Worm (Caenorhabditis elegans): Measurements from ENCODE around the gene irld-22.

Gene irld-22

DNA sequence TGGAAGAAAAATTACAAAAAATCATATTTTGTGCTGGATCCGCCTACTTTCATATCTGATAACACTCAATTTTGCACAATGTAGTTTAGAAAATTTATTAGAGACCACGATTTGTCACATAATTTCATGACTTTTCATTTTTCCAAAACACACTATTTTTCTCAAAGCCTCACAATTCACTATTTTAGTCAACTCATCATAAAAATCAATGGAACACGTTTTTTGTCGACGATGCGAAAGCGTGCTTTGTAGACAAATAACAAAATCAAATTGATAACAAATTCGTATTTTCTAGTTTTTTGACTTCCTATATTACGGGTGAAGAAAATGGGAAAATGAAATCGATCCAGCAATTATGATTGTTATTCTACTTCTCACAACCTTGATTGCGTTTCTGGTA, 41.9 kb upstream of the irld-22 start, which contains the start of gene cyp-35B2:
cyp-35B2 (plus strand) TSS at position 301 of the 400 bp plus-strand sequence.
- TF ChIP-seq nhr-28 (tag; optimal IDR thresholded peaks at IDR 0.05), result no peak
- no peak for TF ChIP-seq sptf-1 (tag; optimal IDR thresholded peaks at IDR 0.05)
- no peak for TF ChIP-seq mls-2 (tag; optimal IDR thresholded peaks at IDR 0.05)
- TF ChIP-seq pha-4 (tag; optimal IDR thresholded peaks at IDR 0.05), result no peak
- no peak for TF ChIP-seq snpc-4 (tag; optimal IDR thresholded peaks at IDR 0.05)
- TF ChIP-seq ces-1 (GFP tag; optimal IDR thresholded peaks at IDR 0.05), result no peak
- TF ChIP-seq nhr-76 (tag; optimal IDR thresholded peaks at IDR 0.05), result no peak
- no peak for TF ChIP-seq ceh-83 (GFP tag; optimal IDR thresholded peaks at IDR 0.05)
- TF ChIP-seq lin-32 (GFP tag; optimal IDR thresholded peaks at IDR 0.05), result no peak
- TF ChIP-seq ztf-11 (tag; optimal IDR thresholded peaks at IDR 0.05), result no peak
- TF ChIP-seq unc-39 (tag; optimal IDR thresholded peaks at IDR 0.05), result no peak
- TF ChIP-seq ceh-43 (GFP tag; optimal IDR thresholded peaks at IDR 0.05), result no peak
- TF ChIP-seq unc-62 (GFP tag; optimal IDR thresholded peaks at IDR 0.05), result no peak
- TF ChIP-seq nhr-237 (tag; optimal IDR thresholded peaks at IDR 0.05), result no peak
- no peak for TF ChIP-seq drap-1 (GFP tag; optimal IDR thresholded peaks at IDR 0.05)
- TF ChIP-seq bed-3 (GFP tag; optimal IDR thresholded peaks at IDR 0.05), result no peak

DNA sequence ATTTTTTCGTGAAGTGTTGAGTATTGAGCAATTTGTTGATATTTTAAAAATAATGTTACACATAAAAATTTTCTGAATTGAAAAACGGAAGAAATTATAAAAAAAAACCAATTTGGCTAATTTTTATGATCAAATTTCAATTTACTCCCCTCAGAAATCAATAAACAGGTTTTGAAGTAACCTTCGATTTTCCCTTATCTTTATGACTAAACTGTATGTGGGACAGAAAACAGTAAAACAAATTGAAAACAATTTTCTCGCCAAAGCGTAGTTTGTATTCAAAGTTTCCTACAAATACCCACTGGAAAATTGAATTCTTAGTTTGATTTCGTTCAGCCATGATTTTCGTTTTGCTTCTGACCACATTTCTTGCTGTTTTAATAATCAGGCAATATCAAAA, 38.8 kb upstream of the irld-22 start, which contains the start of gene cyp-35B1:
cyp-35B1 (plus strand) TSS at position 244 of the 400 bp plus-strand sequence.
- TF ChIP-seq bed-3 (GFP tag; optimal IDR thresholded peaks at IDR 0.05), result no peak
- TF ChIP-seq ham-2 (GFP tag; optimal IDR thresholded peaks at IDR 0.05), result no peak
- TF ChIP-seq lin-13 (tag; optimal IDR thresholded peaks at IDR 0.05), result no peak
- no peak for TF ChIP-seq unc-39 (tag; optimal IDR thresholded peaks at IDR 0.05)
- TF ChIP-seq nhr-2 (tag; optimal IDR thresholded peaks at IDR 0.05), result no peak
- TF ChIP-seq cnd-1 (tag; optimal IDR thresholded peaks at IDR 0.05), result no peak
- no peak for TF ChIP-seq zip-8 (tag; optimal IDR thresholded peaks at IDR 0.05)
- no peak for TF ChIP-seq sem-2 (GFP tag; optimal IDR thresholded peaks at IDR 0.05)
- TF ChIP-seq elt-1 (tag; optimal IDR thresholded peaks at IDR 0.05; ENCODE audit: borderline replicate concordance, insufficient read depth), result no peak
- no peak for TF ChIP-seq unc-120 (tag; optimal IDR thresholded peaks at IDR 0.05; ENCODE audit: poor library complexity, severe bottlenecking)

ce11 chrV:3935892-3936478, 36.0 kb upstream of the irld-22 start, which contains the start of gene cyp-35A5:
Gene cyp-35A5, plus strand, starts transcription at chrV:3936326.
- TF ChIP-seq mls-2 (tag; optimal IDR thresholded peaks at IDR 0.05) (no peak), ceh-43 (GFP tag; optimal IDR thresholded peaks at IDR 0.05) (no peak), sptf-1 (tag; optimal IDR thresholded peaks at IDR 0.05) (no peak), hlh-1 (tag; optimal IDR thresholded peaks at IDR 0.05) (no peak), flh-1 (GFP tag; optimal IDR thresholded peaks at IDR 0.05) (no peak), nhr-237 (tag; optimal IDR thresholded peaks at IDR 0.05) (no peak), mep-1 (tag; optimal IDR thresholded peaks at IDR 0.05) (no peak), elt-1 (tag; optimal IDR thresholded peaks at IDR 0.05; ENCODE audit: borderline replicate concordance, insufficient read depth) (no peak), lin-32 (GFP tag; optimal IDR thresholded peaks at IDR 0.05) (no peak)

DNA sequence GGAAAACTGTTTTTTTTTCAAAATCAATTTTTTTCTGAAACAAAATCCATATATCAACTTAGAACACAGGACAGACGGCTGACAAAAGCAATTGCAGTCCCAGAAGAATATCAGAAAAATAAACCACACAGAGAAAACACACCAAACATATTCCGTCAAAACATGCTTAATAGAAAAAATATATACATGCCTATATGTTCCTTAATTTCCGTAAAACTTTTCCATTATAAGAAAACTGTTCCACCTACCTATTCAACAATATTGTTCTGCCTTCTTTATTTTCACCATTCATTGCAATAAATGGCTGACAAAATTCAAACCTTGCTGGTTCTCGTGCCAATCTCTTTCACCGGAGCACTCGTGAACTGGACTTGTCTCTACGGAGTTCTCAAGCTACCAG, 31.3 kb upstream of the irld-22 start, which contains the start of gene srx-63:
srx-63 (plus strand) TSS at position 301 of the 400 bp plus-strand sequence.
- no peak for TF ChIP-seq nhr-28 (tag; optimal IDR thresholded peaks at IDR 0.05)
- no peak for TF ChIP-seq nhr-76 (tag; optimal IDR thresholded peaks at IDR 0.05)
- no peak for TF ChIP-seq ceh-83 (GFP tag; optimal IDR thresholded peaks at IDR 0.05)
- TF ChIP-seq lin-13 (tag; optimal IDR thresholded peaks at IDR 0.05), result no peak
- no peak for TF ChIP-seq ces-1 (GFP tag; optimal IDR thresholded peaks at IDR 0.05)
- TF ChIP-seq unc-120 (tag; optimal IDR thresholded peaks at IDR 0.05; ENCODE audit: poor library complexity, severe bottlenecking), result no peak
- TF ChIP-seq mls-2 (tag; optimal IDR thresholded peaks at IDR 0.05), result no peak
- no peak for TF ChIP-seq lin-32 (GFP tag; optimal IDR thresholded peaks at IDR 0.05)
- no peak for TF ChIP-seq elt-1 (tag; optimal IDR thresholded peaks at IDR 0.05; ENCODE audit: borderline replicate concordance, insufficient read depth)
- no peak for TF ChIP-seq ztf-11 (tag; optimal IDR thresholded peaks at IDR 0.05)

ce11 chrV:3929099-3929498, 29.1 kb upstream of the irld-22 start, which contains the start of gene srx-64:
Gene srx-64, plus strand, starts transcription at chrV:3929399.
- TF ChIP-seq zip-8 (tag; optimal IDR thresholded peaks at IDR 0.05), result no peak
- no peak for TF ChIP-seq pha-4 (tag; optimal IDR thresholded peaks at IDR 0.05)
- no peak for TF ChIP-seq ceh-39 (tag; optimal IDR thresholded peaks at IDR 0.05)
- no peak for TF ChIP-seq blmp-1 (tag; optimal IDR thresholded peaks at IDR 0.05)
- TF ChIP-seq M03D4.4 (tag; optimal IDR thresholded peaks at IDR 0.05), result no peak
- no peak for TF ChIP-seq ztf-11 (tag; optimal IDR thresholded peaks at IDR 0.05)
- no peak for TF ChIP-seq sem-2 (GFP tag; optimal IDR thresholded peaks at IDR 0.05)
- no peak for TF ChIP-seq tbx-8 (GFP tag; optimal IDR thresholded peaks at IDR 0.05)
- no peak for TF ChIP-seq bed-3 (GFP tag; optimal IDR thresholded peaks at IDR 0.05)
- no peak for TF ChIP-seq unc-62 (GFP tag; optimal IDR thresholded peaks at IDR 0.05)
- no peak for TF ChIP-seq elt-1 (tag; optimal IDR thresholded peaks at IDR 0.05; ENCODE audit: borderline replicate concordance, insufficient read depth)
